Worm (Caenorhabditis elegans) whole organism, young adult: Measurements from ENCODE around the gene daao-1.

Experiments
- B0336.3 ChIP-seq: fragments of 200-800 bp; sonication (Bioruptor generic); IDR thresholded peaks from 2 replicates; pipeline ENCODE4 v1.3.6; 2022; ENCODE audit warnings: missing genetic modification characterization, missing compliant biosample characterization
- C17E4.6 ChIP-seq: fragments of 200-800 bp; sonication (Bioruptor generic); IDR thresholded peaks from 2 replicates; pipeline ENCODE4 v1.3.6; 2022; ENCODE audit warnings: missing genetic modification reagents, missing genetic modification characterization, missing compliant biosample characterization
- F23B12.7 ChIP-seq: sonication (generic microtip); optimal IDR thresholded peaks from 2 replicates; lab custom pipeline; 2017; ENCODE audit warnings: missing genetic modification characterization, mild to moderate bottlenecking, missing compliant biosample characterization, antibody characterized with exemption, moderate library complexity; ENCODE audit not compliant: insufficient read depth
- F33H1.4 ChIP-seq: fragments of 200-800 bp; sonication (Bioruptor generic); IDR thresholded peaks from 2 replicates; pipeline ENCODE4 v1.3.6; 2022; ENCODE audit warnings: missing genetic modification reagents, missing genetic modification characterization, missing compliant biosample characterization
- F52B5.7 ChIP-seq: sonication (generic microtip); optimal IDR thresholded peaks from 2 replicates; lab custom pipeline; 2016; ENCODE audit warnings: mild to moderate bottlenecking, missing genetic modification characterization, missing compliant biosample characterization
- F57A8.1 ChIP-seq: fragments of 200-800 bp; sonication (Bioruptor generic); optimal IDR thresholded peaks from 2 replicates; lab custom pipeline; 2018; ENCODE audit warnings: mild to moderate bottlenecking, missing genetic modification characterization, moderate library complexity, missing compliant biosample characterization
- Y67H2A.10 ChIP-seq: fragments of 200-800 bp; sonication (Bioruptor generic); conservative IDR thresholded peaks from 2 replicates; pipeline ENCODE4 v1.3.6; 2022; ENCODE audit warnings: missing genetic modification reagents, missing genetic modification characterization, missing compliant biosample characterization
- akir-1 ChIP-seq: fragments of 200-800 bp; sonication (Bioruptor generic); optimal IDR thresholded peaks from 2 replicates; lab custom pipeline; 2018; ENCODE audit warnings: mild to moderate bottlenecking, missing genetic modification characterization, moderate library complexity, missing compliant biosample characterization
- ama-1 ChIP-seq, 3 experiments: fragments of 150-350 bp in 1 of 3; sonication (generic microtip) in 2 of 3; optimal IDR thresholded peaks; 2 replicates each; lab custom pipeline; 2014 to 2018; ENCODE audit warnings: missing biosample characterization in 2 of 3, missing genetic modification characterization in 2 of 3, missing genetic modification reagents in 2 of 3
- attf-3 ChIP-seq: fragments of 200-800 bp; sonication (Bioruptor generic); conservative IDR thresholded peaks from 2 replicates; pipeline ENCODE4 v1.3.6; 2022; ENCODE audit warnings: missing genetic modification reagents, missing genetic modification characterization, missing compliant biosample characterization
- attf-6 ChIP-seq: fragments of 200-800 bp; sonication (Bioruptor generic); IDR thresholded peaks from 2 replicates; pipeline ENCODE4 v1.3.6; 2022; ENCODE audit warnings: missing genetic modification reagents, missing genetic modification characterization, missing compliant biosample characterization
- cebp-1 ChIP-seq, 2 experiments: fragments of 200-800 bp in 1 of 2; sonication (Bioruptor generic) in 1 of 2; sonication (generic microtip) in 1 of 2; IDR thresholded peaks in 1 of 2; optimal IDR thresholded peaks in 1 of 2; 2 replicates each; pipeline versions ENCODE4 v1.3.6 to Lab custom; 2017 to 2022; ENCODE audit warnings: missing compliant biosample characterization in 2 of 2, missing genetic modification characterization in 2 of 2, mild to moderate bottlenecking in 1 of 2, missing genetic modification reagents in 1 of 2, moderate library complexity in 1 of 2
- cebp-2 ChIP-seq: fragments of 200-800 bp; sonication (Bioruptor generic); IDR thresholded peaks from 2 replicates; pipeline ENCODE4 v1.3.6; 2022; ENCODE audit warnings: missing genetic modification characterization, missing compliant biosample characterization
- ceh-40 ChIP-seq: fragments of 200-800 bp; sonication (Bioruptor generic); IDR thresholded peaks from 2 replicates; pipeline ENCODE4 v1.3.6; 2022; ENCODE audit warnings: missing genetic modification characterization, missing compliant biosample characterization
- ceh-91 ChIP-seq: fragments of 200-800 bp; sonication (Bioruptor generic); IDR thresholded peaks from 2 replicates; pipeline ENCODE4 v1.3.6; 2022; ENCODE audit warnings: missing genetic modification reagents, missing genetic modification characterization, missing compliant biosample characterization
- chd-7 ChIP-seq: sonication (generic microtip); optimal IDR thresholded peaks from 2 replicates; lab custom pipeline; 2016; ENCODE audit warnings: mild to moderate bottlenecking, missing genetic modification characterization, moderate library complexity, missing compliant biosample characterization
- efl-1 ChIP-seq: fragments of 150-350 bp; optimal IDR thresholded peaks from 2 replicates; lab custom pipeline; 2014; ENCODE audit warnings: missing biosample characterization, missing genetic modification reagents, missing genetic modification characterization
- egl-18 ChIP-seq: fragments of 200-800 bp; sonication (Bioruptor generic); IDR thresholded peaks from 2 replicates; pipeline ENCODE4 v1.3.6; 2022; ENCODE audit warnings: missing genetic modification reagents, missing genetic modification characterization, missing compliant biosample characterization
- egl-44 ChIP-seq: fragments of 200-800 bp; sonication (Bioruptor generic); IDR thresholded peaks from 2 replicates; pipeline ENCODE4 v1.3.6; 2022; ENCODE audit warnings: missing genetic modification reagents, missing genetic modification characterization, missing compliant biosample characterization
- gei-17 ChIP-seq: fragments of 200-800 bp; sonication (Bioruptor generic); optimal IDR thresholded peaks from 2 replicates; lab custom pipeline; 2018; ENCODE audit warnings: mild to moderate bottlenecking, missing genetic modification characterization, missing compliant biosample characterization
- him-1 ChIP-seq: sonication (generic microtip); optimal IDR thresholded peaks from 2 replicates; lab custom pipeline; 2016; ENCODE audit warnings: missing genotype, missing genetic modification reagents, missing genetic modification characterization, missing compliant biosample characterization
- hlh-12 ChIP-seq: sonication (generic microtip); optimal IDR thresholded peaks from 2 replicates; lab custom pipeline; 2016; ENCODE audit warnings: missing genetic modification characterization, missing compliant biosample characterization
- hmg-1.2 ChIP-seq: fragments of 200-800 bp; sonication (Bioruptor generic); IDR thresholded peaks from 2 replicates; pipeline ENCODE4 v1.3.6; 2022; ENCODE audit warnings: missing genetic modification reagents, missing genetic modification characterization, missing compliant biosample characterization
- hrde-1 ChIP-seq: sonication (generic microtip); optimal IDR thresholded peaks from 2 replicates; lab custom pipeline; 2016; ENCODE audit warnings: missing genetic modification characterization, mild to moderate bottlenecking, missing compliant biosample characterization, moderate library complexity, missing genotype, missing genetic modification reagents, borderline replicate concordance
- let-526 ChIP-seq: fragments of 200-800 bp; sonication (Bioruptor generic); IDR thresholded peaks from 2 replicates; pipeline ENCODE4 v1.3.6; 2022; ENCODE audit warnings: missing genetic modification reagents, missing genetic modification characterization, missing compliant biosample characterization
- lin-26 ChIP-seq: fragments of 200-800 bp; sonication (Bioruptor generic); IDR thresholded peaks from 2 replicates; pipeline ENCODE4 v1.3.6; 2022; ENCODE audit warnings: missing genetic modification reagents, missing genetic modification characterization, missing compliant biosample characterization
- lin-40 ChIP-seq: sonication (generic microtip); optimal IDR thresholded peaks from 2 replicates; lab custom pipeline; 2016; ENCODE audit warnings: missing genetic modification characterization, mild to moderate bottlenecking, missing compliant biosample characterization, missing genotype, missing genetic modification reagents
- lin-54 ChIP-seq: fragments of 200-800 bp; sonication (Bioruptor generic); optimal IDR thresholded peaks from 2 replicates; lab custom pipeline; 2018; ENCODE audit warnings: mild to moderate bottlenecking, missing genetic modification characterization, missing compliant biosample characterization
- madf-6 ChIP-seq: fragments of 200-800 bp; sonication (Bioruptor generic); IDR thresholded peaks from 2 replicates; pipeline ENCODE4 v1.3.6; 2022; ENCODE audit warnings: missing genetic modification reagents, missing genetic modification characterization, missing compliant biosample characterization
- mcd-1 ChIP-seq: fragments of 200-800 bp; sonication (Bioruptor generic); IDR thresholded peaks from 2 replicates; pipeline ENCODE4 v1.3.6; 2022; ENCODE audit warnings: missing genetic modification reagents, missing genetic modification characterization, missing compliant biosample characterization
- mel-28 ChIP-seq: sonication (generic microtip); optimal IDR thresholded peaks from 2 replicates; lab custom pipeline; 2016; ENCODE audit warnings: borderline replicate concordance, mild to moderate bottlenecking, missing genetic modification characterization, missing compliant biosample characterization
- nhr-120 ChIP-seq: fragments of 200-800 bp; sonication (Bioruptor generic); IDR thresholded peaks from 2 replicates; pipeline ENCODE4 v1.3.6; 2022; ENCODE audit warnings: missing genetic modification characterization, missing compliant biosample characterization
- nhr-179 ChIP-seq: sonication (generic microtip); optimal IDR thresholded peaks from 2 replicates; lab custom pipeline; 2016; ENCODE audit warnings: mild to moderate bottlenecking, missing genetic modification characterization, missing compliant biosample characterization
- nhr-90 ChIP-seq: sonication (generic microtip); optimal IDR thresholded peaks from 2 replicates; lab custom pipeline; 2016; ENCODE audit warnings: missing genotype, mild to moderate bottlenecking, missing genetic modification characterization, missing compliant biosample characterization
- pbrm-1 ChIP-seq: fragments of 200-800 bp; sonication (Bioruptor generic); IDR thresholded peaks from 2 replicates; pipeline ENCODE4 v1.3.6; 2022; ENCODE audit warnings: missing genetic modification reagents, missing genetic modification characterization, missing compliant biosample characterization
- snpc-1.3 ChIP-seq: sonication (generic microtip); optimal IDR thresholded peaks from 2 replicates; lab custom pipeline; 2017; ENCODE audit warnings: missing genetic modification characterization, mild to moderate bottlenecking, missing compliant biosample characterization, antibody characterized with exemption, moderate library complexity, missing genotype, missing genetic modification reagents; ENCODE audit not compliant: insufficient read depth
- snpc-3.4 ChIP-seq: sonication (generic microtip); optimal IDR thresholded peaks from 2 replicates; lab custom pipeline; 2017; ENCODE audit warnings: missing genetic modification characterization, mild to moderate bottlenecking, missing compliant biosample characterization, antibody characterized with exemption, moderate library complexity, missing genotype, missing genetic modification reagents
- snpc-4 ChIP-seq, 5 experiments: fragments of 150-350 bp in 1 of 5; sonication (generic microtip) in 4 of 5; optimal IDR thresholded peaks; 2 replicates each; lab custom pipeline; 2014 to 2018; ENCODE audit warnings: missing genetic modification characterization in 5 of 5, missing biosample characterization in 3 of 5, antibody characterized with exemption in 2 of 5, mild to moderate bottlenecking in 2 of 5, missing compliant biosample characterization in 2 of 5, missing genotype in 2 of 5, moderate library complexity in 2 of 5, missing genetic modification reagents in 1 of 5
- sptf-2 ChIP-seq: fragments of 200-800 bp; sonication (Bioruptor generic); optimal IDR thresholded peaks from 2 replicates; lab custom pipeline; 2018; ENCODE audit warnings: mild to moderate bottlenecking, missing genetic modification characterization, missing compliant biosample characterization
- tbp1 ChIP-seq: fragments of 200-800 bp; sonication (Bioruptor generic); optimal IDR thresholded peaks from 2 replicates; lab custom pipeline; 2018; ENCODE audit warnings: mild to moderate bottlenecking, missing genetic modification characterization, missing compliant biosample characterization
- tlf-1 ChIP-seq: fragments of 200-800 bp; sonication (Bioruptor generic); optimal IDR thresholded peaks from 2 replicates; lab custom pipeline; 2018; ENCODE audit warnings: mild to moderate bottlenecking, missing genetic modification characterization, missing compliant biosample characterization
- ztf-22 ChIP-seq: fragments of 200-800 bp; sonication (Bioruptor generic); optimal IDR thresholded peaks from 2 replicates; lab custom pipeline; 2018; ENCODE audit warnings: mild to moderate bottlenecking, missing genetic modification characterization, moderate library complexity, missing compliant biosample characterization

daao-1 gene

DNA sequence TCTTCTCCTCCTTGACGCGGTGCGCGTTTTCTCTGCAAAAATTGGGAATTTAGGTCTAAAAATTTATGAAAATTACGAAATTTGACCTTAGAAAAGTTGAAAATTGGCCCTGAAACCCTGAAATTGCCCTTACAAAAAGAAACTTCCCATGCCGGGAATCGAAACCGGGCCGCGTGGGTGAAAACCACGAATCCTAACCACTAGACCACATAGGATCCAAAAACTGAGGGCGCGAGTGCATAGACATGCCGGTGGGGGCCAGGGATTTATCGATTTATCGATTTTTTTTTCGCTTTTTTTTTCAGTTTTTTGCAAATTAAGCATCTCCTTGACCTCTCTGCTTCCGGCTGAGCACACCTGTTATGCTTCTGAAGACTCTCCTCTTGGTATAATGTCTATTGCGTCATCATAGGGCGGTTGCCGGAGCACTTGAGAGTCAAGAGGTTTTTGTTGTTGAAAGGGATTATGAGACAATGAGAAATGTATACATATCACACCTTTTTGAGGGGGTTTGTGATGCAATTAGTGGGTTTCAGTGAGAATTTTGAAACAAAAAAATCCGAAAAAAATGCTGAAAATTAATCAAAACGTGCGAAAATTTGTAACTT lies 25.8 kb downstream of the daao-1 start (continued):
- TF ChIP-seq snpc-4 (GFP tag; optimal IDR thresholded peaks at IDR 0.05; lab: Kevin White, UChicago) (no peak), snpc-4 (tag; optimal IDR thresholded peaks at IDR 0.05; lab: Kevin White, UChicago) (peak in 3 of 4 experiments; percentile 9 to 54 (median 10)), ceh-40 (GFP tag; lab: Robert Waterston, UW) (0 out of 2 replicates have a peak, but pooled peaks have one; percentile 67), attf-6 (GFP tag; lab: Robert Waterston, UW) (0 out of 2 replicates have a peak, but pooled peaks have one; percentile 33), tlf-1 (peak; percentile 23), lin-40 (peak; percentile 58), lin-26 (GFP tag; lab: Robert Waterston, UW) (peak; percentile 83), nhr-90 (tag; lab: Kevin White, UChicago) (peak; percentile 17), cebp-1 (GFP tag; IDR thresholded peaks at IDR 0.05; lab: Robert Waterston, UW) (no peak), cebp-1 (tag; optimal IDR thresholded peaks at IDR 0.05; lab: Kevin White, UChicago) (peak; percentile 77), hmg-1.2 (GFP tag; lab: Robert Waterston, UW) (peak; percentile 60), akir-1 (GFP tag; lab: Kevin White, UChicago) (no peak), lin-54 (peak; percentile 61), F33H1.4 (GFP tag; lab: Robert Waterston, UW) (no peak), F52B5.7 (tag; lab: Kevin White, UChicago) (peak; percentile 48), F23B12.7 (tag; lab: Kevin White, UChicago) (peak; percentile 35), F57A8.1 (no peak), cebp-2 (GFP tag; lab: Robert Waterston, UW) (peak; percentile 79; the same call in 1 of the 2 replicates), attf-3 (GFP tag; lab: Robert Waterston, UW) (peak; percentile 56; the same call in 1 of the 2 replicates), ceh-91 (GFP tag; lab: Robert Waterston, UW) (peak; percentile 36; the same call in 1 of the 2 replicates), ama-1 (optimal IDR thresholded peaks at IDR 0.05; lab: Kevin White, UChicago) (no peak), ama-1 (GFP tag; optimal IDR thresholded peaks at IDR 0.05; lab: Kevin White, UChicago) (peak in 1 of 2 experiments; percentile 70), sptf-2 (GFP tag; lab: Kevin White, UChicago) (no peak), chd-7 (tag; lab: Kevin White, UChicago) (peak; percentile 47), B0336.3 (peak; percentile 65), tbp1 (GFP tag; lab: Kevin White, UChicago) (peak; percentile 97), madf-6 (peak; percentile 61), gei-17 (GFP tag; lab: Kevin White, UChicago) (peak; percentile 13), nhr-120 (GFP tag; lab: Robert Waterston, UW) (0 out of 2 replicates have a peak, but pooled peaks have one; percentile 43), let-526 (GFP tag; lab: Robert Waterston, UW) (peak; percentile 30; the same call in 1 of the 2 replicates)

DNA sequence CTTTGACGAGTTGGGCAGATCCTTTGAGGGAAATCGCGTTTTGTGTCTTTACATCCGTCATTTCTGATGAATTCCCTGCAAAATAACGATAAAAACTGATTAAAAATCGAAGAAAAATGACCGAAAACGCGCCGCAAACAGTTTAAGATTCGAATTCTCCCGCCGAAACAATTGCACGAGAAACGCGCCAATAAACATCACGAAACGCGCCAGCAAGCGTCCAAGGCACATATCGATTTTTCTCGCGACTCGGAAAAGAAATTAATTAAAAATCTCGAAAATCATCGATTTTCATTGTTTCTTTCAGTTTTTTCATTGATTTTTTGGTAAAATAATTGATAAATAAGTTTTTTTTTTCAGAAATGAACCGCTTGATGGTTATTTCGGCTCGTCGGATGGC lies 27.0 kb downstream of the daao-1 start, which contains the start of the genes mdf-2 and nduv-3:
Gene mdf-2, minus strand, starts transcription at position 176 of the 400 bp plus-strand sequence.
Gene nduv-3, plus strand, starts transcription at position 361 of the 400 bp plus-strand sequence.
- TF ChIP-seq F23B12.7 (tag; lab: Kevin White, UChicago): peak; percentile 9
- TF ChIP-seq Y67H2A.10: no peak
- no peak for TF ChIP-seq hrde-1 (tag; lab: Kevin White, UChicago)
- TF ChIP-seq mel-28 (tag; lab: Kevin White, UChicago): no peak
- TF ChIP-seq sptf-2 (GFP tag; lab: Kevin White, UChicago): no peak
- TF ChIP-seq pbrm-1 (GFP tag; lab: Robert Waterston, UW): peak; percentile 75
- no peak for TF ChIP-seq hlh-12 (tag; lab: Kevin White, UChicago)
- TF ChIP-seq him-1 (tag; lab: Kevin White, UChicago): no peak
- peak; percentile 46; the same call in 1 of the 2 replicates for TF ChIP-seq hmg-1.2 (GFP tag; lab: Robert Waterston, UW)
- TF ChIP-seq snpc-4 (GFP tag; optimal IDR thresholded peaks at IDR 0.05; lab: Kevin White, UChicago): no peak
- peak in 3 of 4 experiments; percentile 33 to 44 (median 36) for TF ChIP-seq snpc-4 (tag; optimal IDR thresholded peaks at IDR 0.05; lab: Kevin White, UChicago)
- no peak for TF ChIP-seq ztf-22
- TF ChIP-seq egl-44 (GFP tag; lab: Robert Waterston, UW): 0 out of 2 replicates have a peak, but pooled peaks have one; percentile 36
- TF ChIP-seq let-526 (GFP tag; lab: Robert Waterston, UW): no peak
- no peak for TF ChIP-seq snpc-1.3 (tag; lab: Kevin White, UChicago)
- TF ChIP-seq snpc-3.4 (tag; lab: Kevin White, UChicago): peak; percentile 74
- TF ChIP-seq mcd-1: peak; percentile 87
- no peak for TF ChIP-seq egl-18 (GFP tag; lab: Robert Waterston, UW)
- TF ChIP-seq C17E4.6 (GFP tag; lab: Robert Waterston, UW): peak; percentile 49; the same call in 1 of the 2 replicates
- TF ChIP-seq ceh-91 (GFP tag; lab: Robert Waterston, UW): peak; percentile 75; the same call in 1 of the 2 replicates
- no peak for TF ChIP-seq cebp-1 (GFP tag; IDR thresholded peaks at IDR 0.05; lab: Robert Waterston, UW)
- TF ChIP-seq cebp-1 (tag; optimal IDR thresholded peaks at IDR 0.05; lab: Kevin White, UChicago): peak; percentile 64
- no peak for TF ChIP-seq nhr-179 (tag; lab: Kevin White, UChicago)
- 0 out of 2 replicates have a peak, but pooled peaks have one; percentile 26 for TF ChIP-seq attf-6 (GFP tag; lab: Robert Waterston, UW)
- peak; percentile 84 for TF ChIP-seq efl-1 (GFP tag; lab: Kevin White, UChicago)
